Worm (Caenorhabditis elegans) whole organism, L4/young adult: ENCODE data around the gene Y54G2A.12.

Experiments used
- W03F9.2 ChIP-seq: fragments of 150-350 bp; optimal IDR thresholded peaks from 2 replicates; lab custom pipeline; 2014; ENCODE audit warnings: missing biosample characterization, missing genetic modification characterization
- dao-5 ChIP-seq: sonication (generic microtip); optimal IDR thresholded peaks from 2 replicates; lab custom pipeline; 2016; ENCODE audit warnings: missing genotype, missing genetic modification characterization, moderate library complexity, missing compliant biosample characterization
- him-1 ChIP-seq: sonication (generic microtip); optimal IDR thresholded peaks from 2 replicates; lab custom pipeline; 2016; ENCODE audit warnings: missing genotype, missing genetic modification reagents, missing genetic modification characterization, missing compliant biosample characterization

Y54G2A.12 gene

ce11 chrIV:2738466-2738865 lies 44.2 kb downstream of the Y54G2A.12 start:
- TF ChIP-seq W03F9.2 (no peak), him-1 (tag; lab: Kevin White, UChicago) (no peak)

- TF ChIP-seq W03F9.2 (no peak), dao-5 (tag; lab: Kevin White, UChicago) (no peak), him-1 (tag; lab: Kevin White, UChicago) (no peak)
Measured at ce11 chrIV:2736575-2736974, 46.1 kb downstream of the Y54G2A.12 start.

DNA sequence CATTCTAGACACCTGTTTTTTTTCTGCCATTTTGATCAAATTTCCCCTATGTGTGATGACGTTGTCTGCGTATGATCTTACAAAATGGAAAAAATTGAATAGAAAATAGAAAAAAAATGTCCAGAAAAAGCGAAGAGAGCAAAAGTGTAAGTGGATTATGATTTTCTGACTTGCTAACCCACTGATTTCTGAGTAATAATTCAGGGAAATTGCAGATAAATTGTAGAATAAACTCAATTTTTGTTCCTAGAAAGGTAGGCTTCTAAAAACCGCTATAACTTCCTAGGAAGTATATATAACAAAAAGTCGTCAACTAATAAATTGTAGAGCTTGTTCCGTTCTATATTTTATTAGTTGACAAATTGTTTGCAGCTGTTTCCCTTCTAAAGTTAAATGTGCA lies 48.0 kb downstream of the Y54G2A.12 start:
- TF ChIP-seq dao-5 (tag; lab: Kevin White, UChicago) = no peak
- no peak for TF ChIP-seq him-1 (tag; lab: Kevin White, UChicago)
- TF ChIP-seq W03F9.2 = no peak

DNA sequence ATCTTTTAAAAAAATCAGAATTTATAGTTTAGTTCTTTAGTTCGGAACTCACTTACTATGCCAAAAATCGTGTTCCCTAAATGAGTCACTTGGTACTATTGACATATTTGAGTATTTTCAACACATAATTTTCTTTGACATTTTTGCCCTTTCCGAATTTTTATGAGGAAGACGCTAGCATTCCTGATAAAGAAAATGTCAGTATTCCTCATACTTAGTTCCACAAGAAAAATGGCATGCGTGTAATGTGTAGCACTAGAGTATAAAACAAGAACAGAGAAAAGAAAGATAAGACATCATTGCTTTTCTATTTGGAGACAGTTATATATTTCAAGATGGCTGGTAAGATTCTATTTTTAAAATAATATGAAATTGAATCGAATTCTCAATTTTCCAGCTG lies 52.7 kb downstream of the Y54G2A.12 start, which contains the start of gene Y94H6A.2:
Y94H6A.2 (plus strand) TSS at position 336 of the 400 bp plus-strand sequence.
- TF ChIP-seq him-1 (tag; lab: Kevin White, UChicago) = no peak
- TF ChIP-seq dao-5 (tag; lab: Kevin White, UChicago) = no peak
